Worm (Caenorhabditis elegans) whole organism, L2 larva: Measurements from ENCODE around the gene dhs-23.

Experiments
- aly-2 ChIP-seq: fragments of 150-350 bp; optimal IDR thresholded peaks from 2 replicates; lab custom pipeline; 2014; ENCODE audit warnings: missing biosample characterization, missing genetic modification characterization
- fos-1 ChIP-seq: fragments of 150-350 bp; optimal IDR thresholded peaks from 2 replicates; lab custom pipeline; 2014; ENCODE audit warnings: missing biosample characterization, missing genetic modification characterization
- lin-11 ChIP-seq: fragments of 150-350 bp; sonication (generic microtip); optimal IDR thresholded peaks from 2 replicates; lab custom pipeline; 2014; ENCODE audit warnings: missing biosample characterization, missing genetic modification characterization, inconsistent platforms, mixed read lengths
- lin-13 ChIP-seq: fragments of 150-350 bp; optimal IDR thresholded peaks from 2 replicates; lab custom pipeline; 2014; ENCODE audit warnings: missing biosample characterization, missing genetic modification reagents, missing genetic modification characterization
- lsy-2 ChIP-seq, 2 experiments: fragments of 150-350 bp in 1 of 2; sonication (generic microtip) in 1 of 2; optimal IDR thresholded peaks; 2 replicates each; lab custom pipeline; 2014 to 2017; ENCODE audit warnings: missing biosample characterization in 2 of 2, missing genetic modification characterization in 2 of 2
- mab-5 ChIP-seq: fragments of 150-350 bp; optimal IDR thresholded peaks from 2 replicates; lab custom pipeline; 2014; ENCODE audit warnings: missing biosample characterization, missing genetic modification characterization
- nhr-11 ChIP-seq: fragments of 150-350 bp; optimal IDR thresholded peaks from 2 replicates; lab custom pipeline; 2014; ENCODE audit warnings: missing biosample characterization, missing genetic modification characterization
- nhr-12 ChIP-seq: fragments of 150-350 bp; optimal IDR thresholded peaks from 2 replicates; lab custom pipeline; 2014; ENCODE audit warnings: missing biosample characterization, missing genetic modification characterization
- nhr-25 ChIP-seq: fragments of 150-350 bp; sonication (generic microtip); optimal IDR thresholded peaks from 3 replicates; lab custom pipeline; 2014; ENCODE audit warnings: missing biosample characterization, missing genetic modification characterization
- unc-62 ChIP-seq: fragments of 150-350 bp; optimal IDR thresholded peaks from 2 replicates; lab custom pipeline; 2014; ENCODE audit warnings: missing biosample characterization, missing genetic modification reagents, missing genetic modification characterization
- ztf-4 ChIP-seq: fragments of 150-350 bp; optimal IDR thresholded peaks from 2 replicates; lab custom pipeline; 2014; ENCODE audit warnings: missing biosample characterization, missing genetic modification characterization

- no peak for TF ChIP-seq nhr-12 (tag; lab: Kevin White, UChicago)
- no peak for TF ChIP-seq aly-2
- TF ChIP-seq nhr-25 (tag; lab: Kevin White, UChicago), result no peak
- no peak for TF ChIP-seq fos-1 (tag; lab: Kevin White, UChicago)
- TF ChIP-seq mab-5 (tag; lab: Kevin White, UChicago), result no peak
- TF ChIP-seq nhr-11 (tag; lab: Kevin White, UChicago), result no peak
- no peak for TF ChIP-seq unc-62
- TF ChIP-seq lin-13 (GFP tag; lab: Kevin White, UChicago), result no peak
- TF ChIP-seq lin-11 (tag; lab: Kevin White, UChicago), result no peak
- TF ChIP-seq lsy-2 (tag; optimal IDR thresholded peaks at IDR 0.05; lab: Kevin White, UChicago), result no peak
- TF ChIP-seq ztf-4 (tag; lab: Kevin White, UChicago), result no peak
Measured at ce11 chrV:15412625-15413024, 31.6 kb downstream of the dhs-23 start, which contains the start of gene srbc-63.
